Worm (Caenorhabditis elegans): Measurements from ENCODE around the gene C46C2.7.

- TF ChIP-seq nhr-76 (tag; optimal IDR thresholded peaks at IDR 0.05): no peak
- no peak for TF ChIP-seq ceh-82 (tag; optimal IDR thresholded peaks at IDR 0.05)
- TF ChIP-seq lin-15B (tag; optimal IDR thresholded peaks at IDR 0.05): no peak
- TF ChIP-seq skn-1 (tag; optimal IDR thresholded peaks at IDR 0.05): no peak
- no peak for TF ChIP-seq unc-62 (GFP tag; optimal IDR thresholded peaks at IDR 0.05)
- no peak for TF ChIP-seq nhr-28 (tag; optimal IDR thresholded peaks at IDR 0.05)
Measured at ce11 chrIV:9218415-9218814, 23.8 kb downstream of the C46C2.7 start.
